Fruit fly (Drosophila melanogaster) whole organism, embryonic: ENCODE measurements around the gene Ube4B.

Experiments
- Aef1 ChIP-seq: fragments of 200-800 bp; sonication (Bioruptor generic); IDR thresholded peaks from 3 replicates; pipeline ENCODE4 v1.3.6; 2022; ENCODE audit warnings: missing biosample characterization, missing genetic modification characterization
- Blimp-1 ChIP-seq: fragments of 200-800 bp; sonication (Bioruptor generic); optimal IDR thresholded peaks from 3 replicates; lab custom pipeline; 2018; ENCODE audit warnings: missing biosample characterization, missing genetic modification characterization, mild to moderate bottlenecking, moderate library complexity, missing genetic modification reagents
- CG10209 ChIP-seq: fragments of 200-800 bp; sonication (Bioruptor generic); optimal IDR thresholded peaks from 3 replicates; lab custom pipeline; 2017; ENCODE audit warnings: missing biosample characterization, mild to moderate bottlenecking, missing genetic modification characterization, missing genetic modification reagents
- CG10979 ChIP-seq: fragments of 200-800 bp; sonication (Bioruptor generic); optimal IDR thresholded peaks from 2 replicates; lab custom pipeline; 2018; ENCODE audit warnings: missing biosample characterization, mild to moderate bottlenecking, missing genetic modification characterization, moderate library complexity
- CG11504 ChIP-seq: fragments of 200-800 bp; sonication (Bioruptor generic); optimal IDR thresholded peaks from 3 replicates; lab custom pipeline; 2019; ENCODE audit warnings: missing biosample characterization, mild to moderate bottlenecking, missing genetic modification characterization, moderate library complexity
- CG11696 ChIP-seq: fragments of 200-800 bp; sonication (Bioruptor generic); IDR thresholded peaks from 2 replicates; pipeline ENCODE4 v1.3.6; 2022; ENCODE audit warnings: missing biosample characterization, missing genetic modification characterization
- CG12769 ChIP-seq: fragments of 200-800 bp; sonication (Bioruptor generic); optimal IDR thresholded peaks from 2 replicates; lab custom pipeline; 2019; ENCODE audit warnings: missing biosample characterization, mild to moderate bottlenecking, missing genetic modification characterization, moderate library complexity
- CG12942 ChIP-seq: fragments of 200-800 bp; sonication (Bioruptor generic); optimal IDR thresholded peaks from 3 replicates; lab custom pipeline; 2016; ENCODE audit warnings: missing biosample characterization, missing genetic modification characterization
- CG14014 ChIP-seq: fragments of 200-800 bp; sonication (Bioruptor generic); IDR thresholded peaks from 2 replicates; pipeline ENCODE4 v1.3.6; 2022; ENCODE audit warnings: missing biosample characterization, missing genetic modification characterization
- CG1529 ChIP-seq: fragments of 200-800 bp; sonication (Bioruptor generic); optimal IDR thresholded peaks from 3 replicates; lab custom pipeline; 2018; ENCODE audit warnings: missing biosample characterization, missing genetic modification characterization
- CG17829 ChIP-seq: fragments of 200-800 bp; optimal IDR thresholded peaks from 2 replicates; lab custom pipeline; 2019; ENCODE audit warnings: missing biosample characterization, mild to moderate bottlenecking, missing genetic modification characterization, moderate library complexity
- CG1832 ChIP-seq: fragments of 200-800 bp; sonication (Bioruptor generic); optimal IDR thresholded peaks from 2 replicates; lab custom pipeline; 2017; ENCODE audit warnings: missing biosample characterization, mild to moderate bottlenecking, missing genetic modification characterization, inconsistent platforms
- CG31224 ChIP-seq: fragments of 200-800 bp; sonication (Bioruptor generic); IDR thresholded peaks from 2 replicates; pipeline ENCODE4 v1.3.6; 2022; ENCODE audit warnings: missing biosample characterization, missing genetic modification characterization
- CG32767 ChIP-seq: fragments of 200-800 bp; sonication (Bioruptor generic); IDR thresholded peaks from 2 replicates; pipeline ENCODE4 v1.3.6; 2022; ENCODE audit warnings: missing biosample characterization, missing genetic modification characterization
- CG3281 ChIP-seq: fragments of 200-800 bp; sonication (Bioruptor generic); optimal IDR thresholded peaks from 3 replicates; lab custom pipeline; 2017; ENCODE audit warnings: missing biosample characterization, mild to moderate bottlenecking, missing genetic modification characterization
- CG33213 ChIP-seq: fragments of 200-800 bp; sonication (Bioruptor generic); optimal IDR thresholded peaks from 3 replicates; lab custom pipeline; 2016; ENCODE audit warnings: missing biosample characterization, missing genetic modification characterization
- CG33557 ChIP-seq: fragments of 200-800 bp; sonication (Bioruptor generic); optimal IDR thresholded peaks from 2 replicates; lab custom pipeline; 2019; ENCODE audit warnings: missing biosample characterization, mild to moderate bottlenecking, missing genetic modification characterization, moderate library complexity
- CG4282 ChIP-seq: fragments of 200-800 bp; sonication (Bioruptor generic); optimal IDR thresholded peaks from 2 replicates; lab custom pipeline; 2016; ENCODE audit warnings: missing biosample characterization, missing genetic modification characterization
- CG4328 ChIP-seq: fragments of 200-800 bp; sonication (Bioruptor generic); optimal IDR thresholded peaks from 3 replicates; lab custom pipeline; 2017; ENCODE audit warnings: missing biosample characterization, missing genetic modification reagents, missing genetic modification characterization
- CG4820 ChIP-seq: fragments of 200-800 bp; sonication (Bioruptor generic); optimal IDR thresholded peaks from 3 replicates; lab custom pipeline; 2016; ENCODE audit warnings: missing biosample characterization, missing genetic modification characterization
- CG5245 ChIP-seq: fragments of 200-800 bp; sonication (Bioruptor generic); optimal IDR thresholded peaks from 3 replicates; lab custom pipeline; 2016; ENCODE audit warnings: missing biosample characterization, missing genetic modification characterization
- CG6791 ChIP-seq: fragments of 200-800 bp; sonication (Bioruptor generic); IDR thresholded peaks from 3 replicates; pipeline ENCODE4 v1.3.6; 2022; ENCODE audit warnings: missing biosample characterization, missing genetic modification characterization; ENCODE audit not compliant: partially characterized antibody
- CrebB ChIP-seq: fragments of 200-800 bp; sonication (Bioruptor generic); optimal IDR thresholded peaks from 3 replicates; lab custom pipeline; 2018; ENCODE audit warnings: missing biosample characterization, mild to moderate bottlenecking, missing genetic modification characterization
- Drgx ChIP-seq: fragments of 200-800 bp; sonication (Bioruptor generic); IDR thresholded peaks from 2 replicates; pipeline ENCODE4 v1.3.6; 2022; ENCODE audit warnings: missing biosample characterization, missing genetic modification characterization
- Max ChIP-seq: fragments of 200-800 bp; sonication (Bioruptor generic); optimal IDR thresholded peaks from 2 replicates; lab custom pipeline; 2016; ENCODE audit warnings: missing biosample characterization, mild to moderate bottlenecking, missing genetic modification characterization
- NfI ChIP-seq: fragments of 200-800 bp; sonication (Bioruptor generic); optimal IDR thresholded peaks from 3 replicates; lab custom pipeline; 2018; ENCODE audit warnings: missing biosample characterization, mild to moderate bottlenecking, missing genetic modification characterization, moderate library complexity
- Ravus ChIP-seq: fragments of 200-800 bp; sonication (Bioruptor generic); IDR thresholded peaks from 2 replicates; pipeline ENCODE4 v1.3.6; 2022; ENCODE audit warnings: missing biosample characterization, missing genetic modification characterization
- Six4 ChIP-seq: fragments of 200-800 bp; sonication (Bioruptor generic); optimal IDR thresholded peaks from 2 replicates; lab custom pipeline; 2016; ENCODE audit warnings: missing biosample characterization, missing genetic modification characterization
- Tbp ChIP-seq: fragments of >200 bp; optimal IDR thresholded peaks from 2 replicates; lab custom pipeline; 2018; ENCODE audit warnings: missing biosample characterization, missing genetic modification characterization
- ab ChIP-seq: fragments of 200-800 bp; sonication (Bioruptor generic); optimal IDR thresholded peaks from 2 replicates; lab custom pipeline; 2016; ENCODE audit warnings: missing biosample characterization, missing genetic modification characterization
- cato ChIP-seq: fragments of 200-800 bp; sonication (Bioruptor generic); optimal IDR thresholded peaks from 2 replicates; lab custom pipeline; 2016; ENCODE audit warnings: missing biosample characterization, missing genetic modification characterization, borderline replicate concordance
- crc ChIP-seq: fragments of 200-800 bp; sonication (Bioruptor generic); optimal IDR thresholded peaks from 2 replicates; lab custom pipeline; 2016; ENCODE audit warnings: missing biosample characterization, missing genetic modification characterization
- crol ChIP-seq: fragments of 200-800 bp; sonication (Bioruptor generic); IDR thresholded peaks from 2 replicates; pipeline ENCODE4 v1.3.6; 2022; ENCODE audit warnings: missing biosample characterization, missing genetic modification characterization
- dan ChIP-seq: fragments of 200-800 bp; sonication (Bioruptor generic); IDR thresholded peaks from 2 replicates; pipeline ENCODE4 v1.3.6; 2022; ENCODE audit warnings: missing biosample characterization, missing genetic modification characterization
- esg ChIP-seq: fragments of 200-800 bp; sonication (Bioruptor generic); conservative IDR thresholded peaks from 2 replicates; pipeline ENCODE4 v1.3.6; 2022; ENCODE audit warnings: missing biosample characterization, missing genetic modification characterization
- fd3F ChIP-seq: fragments of 200-800 bp; sonication (Bioruptor generic); optimal IDR thresholded peaks from 2 replicates; lab custom pipeline; 2018; ENCODE audit warnings: missing biosample characterization, mild to moderate bottlenecking, missing genetic modification characterization, moderate library complexity
- fd96Cb ChIP-seq: fragments of 200-800 bp; sonication (Bioruptor generic); optimal IDR thresholded peaks from 2 replicates; lab custom pipeline; 2018; ENCODE audit warnings: missing biosample characterization, mild to moderate bottlenecking, missing genetic modification characterization, moderate library complexity
- gce ChIP-seq: fragments of 200-800 bp; sonication (Bioruptor generic); IDR thresholded peaks from 3 replicates; pipeline ENCODE4 v1.3.6; 2022; ENCODE audit warnings: missing biosample characterization, missing genetic modification characterization
- gcm ChIP-seq: fragments of 200-800 bp; sonication (Bioruptor generic); optimal IDR thresholded peaks from 2 replicates; lab custom pipeline; 2019; ENCODE audit warnings: missing biosample characterization, mild to moderate bottlenecking, missing genetic modification characterization, moderate library complexity
- grau ChIP-seq: fragments of 200-800 bp; optimal IDR thresholded peaks from 3 replicates; lab custom pipeline; 2019; ENCODE audit warnings: missing biosample characterization, mild to moderate bottlenecking, missing genetic modification characterization, moderate library complexity
- gsb ChIP-seq: fragments of 200-800 bp; sonication (Bioruptor generic); IDR thresholded peaks from 2 replicates; pipeline ENCODE4 v1.3.6; 2022; ENCODE audit warnings: missing biosample characterization, missing genetic modification characterization
- kay ChIP-seq: fragments of 200-800 bp; sonication (Bioruptor generic); optimal IDR thresholded peaks from 2 replicates; lab custom pipeline; 2016; ENCODE audit warnings: missing biosample characterization, missing genetic modification characterization
- mld ChIP-seq: fragments of 200-800 bp; sonication (Bioruptor generic); IDR thresholded peaks from 3 replicates; pipeline ENCODE4 v1.3.6; 2022; ENCODE audit warnings: missing biosample characterization, missing genetic modification characterization; ENCODE audit not compliant: partially characterized antibody
- pho ChIP-seq: fragments of 200-800 bp; sonication (Bioruptor generic); optimal IDR thresholded peaks from 2 replicates; lab custom pipeline; 2016; ENCODE audit warnings: missing biosample characterization, missing genetic modification characterization
- sens ChIP-seq: fragments of 200-800 bp; sonication (Bioruptor generic); peaks from one replicate; lab custom pipeline; 2016; ENCODE audit warnings: missing biosample characterization, missing genetic modification characterization
- sim ChIP-seq: fragments of 200-800 bp; sonication (Bioruptor generic); IDR thresholded peaks from 2 replicates; pipeline ENCODE4 v1.3.6; 2022; ENCODE audit warnings: missing biosample characterization, missing genetic modification characterization
- sima ChIP-seq: fragments of 200-800 bp; sonication (Bioruptor generic); optimal IDR thresholded peaks from 2 replicates; lab custom pipeline; 2016; ENCODE audit warnings: missing biosample characterization, missing genetic modification characterization
- slou ChIP-seq: fragments of 200-800 bp; sonication (Bioruptor generic); optimal IDR thresholded peaks from 3 replicates; lab custom pipeline; 2016; ENCODE audit warnings: missing biosample characterization, missing genetic modification characterization
- slp2 ChIP-seq: fragments of 200-800 bp; sonication (Bioruptor generic); optimal IDR thresholded peaks from 2 replicates; lab custom pipeline; 2016; ENCODE audit warnings: missing biosample characterization, missing genetic modification characterization
- stc ChIP-seq: fragments of 200-800 bp; sonication (Bioruptor generic); IDR thresholded peaks from 2 replicates; pipeline ENCODE4 v1.3.6; 2022; ENCODE audit warnings: missing biosample characterization, missing genetic modification characterization
- sug ChIP-seq: fragments of 200-800 bp; optimal IDR thresholded peaks from 2 replicates; lab custom pipeline; 2019; ENCODE audit warnings: missing biosample characterization, mild to moderate bottlenecking, missing genetic modification characterization, moderate library complexity
- wor ChIP-seq: fragments of 200-800 bp; sonication (Bioruptor generic); IDR thresholded peaks from 2 replicates; pipeline ENCODE4 v1.3.6; 2022; ENCODE audit warnings: missing biosample characterization, missing genetic modification characterization

Ube4B gene

DNA sequence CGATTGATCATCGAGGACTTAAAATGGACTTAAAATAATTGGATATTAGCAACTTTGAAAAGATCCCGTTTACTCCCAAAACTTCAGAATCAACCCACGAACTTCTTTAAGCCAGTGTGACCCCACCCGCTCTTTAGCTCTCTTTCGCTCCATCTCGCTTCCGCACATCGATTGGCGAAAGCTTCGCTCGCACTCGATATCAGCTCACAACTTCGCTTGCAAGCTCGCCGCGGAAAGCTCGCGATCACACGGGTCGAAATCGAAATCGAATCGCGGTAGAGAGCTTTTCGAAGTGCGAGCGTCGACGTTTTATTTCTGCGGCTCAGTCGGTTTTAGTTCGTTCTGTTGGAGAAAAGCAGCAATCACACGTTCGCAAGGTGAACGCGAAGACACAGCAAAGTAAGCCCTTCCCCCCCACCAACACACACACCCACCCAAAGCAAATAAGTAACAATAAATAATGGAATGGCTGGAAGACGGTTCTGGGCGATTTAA lies 45.1 kb downstream of the Ube4B start, which contains the start of gene Vha68-2 (continued):
- TF ChIP-seq gce = no peak; the same call in 2 of the 3 replicates
- peak; percentile 73 for TF ChIP-seq crol (GFP tag; lab: Robert Waterston, UW)
- TF ChIP-seq CG6791 (GFP tag; lab: Robert Waterston, UW) = peak; percentile 76; the same call in 2 of the 3 replicates
- peak; percentile 70 for TF ChIP-seq CG10209
- TF ChIP-seq sug (tag; lab: Kevin White, UChicago) = peak; percentile 42
- TF ChIP-seq CG3281 (GFP tag; lab: Kevin White, UChicago) = no peak
- no peak for TF ChIP-seq CG4282 (GFP tag; lab: Kevin White, UChicago)
- peak; percentile 10 for TF ChIP-seq pho (GFP tag; lab: Kevin White, UChicago)
- no peak for TF ChIP-seq Aef1
- peak; percentile 23 for TF ChIP-seq crc
- TF ChIP-seq CrebB = peak; percentile 81
- no peak for TF ChIP-seq Ravus (GFP tag; lab: Robert Waterston, UW)
- TF ChIP-seq wor (GFP tag; lab: Robert Waterston, UW) = no peak
- TF ChIP-seq CG33557 (GFP tag; lab: Kevin White, UChicago) = no peak
- TF ChIP-seq CG33213 (GFP tag; lab: Kevin White, UChicago) = no peak
- TF ChIP-seq slou (GFP tag; lab: Kevin White, UChicago) = no peak
- no peak for TF ChIP-seq dan (GFP tag; lab: Robert Waterston, UW)
- 0 out of 2 replicates have a peak, but pooled peaks have one; percentile 22 for TF ChIP-seq stc (GFP tag; lab: Robert Waterston, UW)
- TF ChIP-seq esg = no peak
- no peak for TF ChIP-seq ab (GFP tag; lab: Kevin White, UChicago)
- no peak for TF ChIP-seq slp2 (GFP tag; lab: Kevin White, UChicago)
- no peak for TF ChIP-seq sima (GFP tag; lab: Kevin White, UChicago)
- TF ChIP-seq Max (GFP tag; lab: Kevin White, UChicago) = no peak
- peak; percentile 32 for TF ChIP-seq Six4
- TF ChIP-seq CG14014 (GFP tag; lab: Robert Waterston, UW) = 0 out of 2 replicates have a peak, but pooled peaks have one; percentile 36
- TF ChIP-seq CG1529 (GFP tag; lab: Kevin White, UChicago) = peak; percentile 31
- no peak for TF ChIP-seq CG17829 (tag; lab: Kevin White, UChicago)
- peak; percentile 79 for TF ChIP-seq sens (GFP tag; lab: Kevin White, UChicago)
- TF ChIP-seq Blimp-1 (GFP tag; lab: Kevin White, UChicago) = no peak
- TF ChIP-seq CG12942 = no peak
- no peak for TF ChIP-seq gsb (GFP tag; lab: Robert Waterston, UW)
- TF ChIP-seq fd96Cb (tag; lab: Kevin White, UChicago) = no peak
- TF ChIP-seq fd3F (GFP tag; lab: Kevin White, UChicago) = peak; percentile 47
- no peak for TF ChIP-seq CG31224
- no peak for TF ChIP-seq CG4820 (GFP tag; lab: Kevin White, UChicago)
- no peak for TF ChIP-seq Tbp (GFP tag; lab: Kevin White, UChicago)
- peak; percentile 87 for TF ChIP-seq NfI (GFP tag; lab: Kevin White, UChicago)
- TF ChIP-seq kay (GFP tag; lab: Kevin White, UChicago) = no peak
- no peak for TF ChIP-seq CG32767
- TF ChIP-seq CG12769 (tag; lab: Kevin White, UChicago) = peak; percentile 57
- TF ChIP-seq CG10979 (tag; lab: Kevin White, UChicago) = no peak
- TF ChIP-seq grau (tag; lab: Kevin White, UChicago) = peak; percentile 55
- TF ChIP-seq CG5245 (GFP tag; lab: Kevin White, UChicago) = no peak
- peak; percentile 53 for TF ChIP-seq CG11504
- TF ChIP-seq Drgx = no peak
- no peak for TF ChIP-seq gcm (GFP tag; lab: Kevin White, UChicago)
- peak; percentile 22 for TF ChIP-seq cato
- TF ChIP-seq CG11696 (GFP tag; lab: Robert Waterston, UW) = no peak
- TF ChIP-seq mld (GFP tag; lab: Robert Waterston, UW) = 0 out of 3 replicates have a peak, but pooled peaks have one; percentile 68
- peak; percentile 9 for TF ChIP-seq CG4328 (GFP tag; lab: Kevin White, UChicago)
- peak; percentile 44 for TF ChIP-seq CG1832 (GFP tag; lab: Kevin White, UChicago)
- no peak for TF ChIP-seq sim
